Worm (Caenorhabditis elegans) whole organism, late embryonic: ENCODE measurements around the gene nhr-44.

Experiments
- C08G9.2 ChIP-seq: sonication (generic microtip); optimal IDR thresholded peaks from 2 replicates; lab custom pipeline; 2016; ENCODE audit warnings: mild to moderate bottlenecking, missing genetic modification characterization, moderate library complexity, missing compliant biosample characterization
- C38D4.7 ChIP-seq: fragments of 200-800 bp; sonication (Bioruptor generic); optimal IDR thresholded peaks from 2 replicates; lab custom pipeline; 2018; ENCODE audit warnings: mild to moderate bottlenecking, missing genetic modification characterization, moderate library complexity, missing compliant biosample characterization
- F13H6.1 ChIP-seq: sonication (generic microtip); optimal IDR thresholded peaks from 2 replicates; lab custom pipeline; 2016; ENCODE audit warnings: missing genetic modification characterization, missing compliant biosample characterization
- K09A11.1 ChIP-seq: sonication (generic microtip); optimal IDR thresholded peaks from 2 replicates; lab custom pipeline; 2017; ENCODE audit warnings: antibody characterized with exemption, mild to moderate bottlenecking, missing genetic modification characterization, missing compliant biosample characterization; ENCODE audit not compliant: insufficient read depth
- T23F11.4 ChIP-seq: fragments of 200-800 bp; sonication (Bioruptor generic); optimal IDR thresholded peaks from 2 replicates; lab custom pipeline; 2018; ENCODE audit warnings: mild to moderate bottlenecking, missing genetic modification characterization, missing compliant biosample characterization
- Y22D7AL.16 ChIP-seq: sonication (generic microtip); optimal IDR thresholded peaks from 2 replicates; lab custom pipeline; 2016; ENCODE audit warnings: missing genetic modification characterization, missing compliant biosample characterization
- ahr-1 ChIP-seq: sonication (generic microtip); optimal IDR thresholded peaks from 2 replicates; lab custom pipeline; 2016; ENCODE audit warnings: missing genetic modification characterization, missing compliant biosample characterization
- ceh-14 ChIP-seq: sonication (generic microtip); optimal IDR thresholded peaks from 2 replicates; lab custom pipeline; 2016; ENCODE audit warnings: missing genotype, missing genetic modification characterization, missing compliant biosample characterization
- ceh-24 ChIP-seq: sonication (generic microtip); optimal IDR thresholded peaks from 2 replicates; lab custom pipeline; 2016; ENCODE audit warnings: mild to moderate bottlenecking, missing genetic modification characterization, missing compliant biosample characterization
- ceh-34 ChIP-seq: sonication (generic microtip); optimal IDR thresholded peaks from 2 replicates; lab custom pipeline; 2016; ENCODE audit warnings: mild to moderate bottlenecking, missing genetic modification characterization, missing compliant biosample characterization
- ceh-48 ChIP-seq: sonication (generic microtip); optimal IDR thresholded peaks from 2 replicates; lab custom pipeline; 2016; ENCODE audit warnings: missing genetic modification characterization, inconsistent platforms, missing compliant biosample characterization
- ceh-9 ChIP-seq: sonication (generic microtip); optimal IDR thresholded peaks from 2 replicates; lab custom pipeline; 2016; ENCODE audit warnings: mild to moderate bottlenecking, missing genetic modification characterization, inconsistent platforms, missing compliant biosample characterization
- che-1 ChIP-seq: sonication (generic microtip); optimal IDR thresholded peaks from 2 replicates; lab custom pipeline; 2016; ENCODE audit warnings: mild to moderate bottlenecking, missing genetic modification characterization, missing compliant biosample characterization
- dve-1 ChIP-seq: sonication (generic microtip); optimal IDR thresholded peaks from 2 replicates; lab custom pipeline; 2017; ENCODE audit warnings: antibody characterized with exemption, mild to moderate bottlenecking, missing genetic modification characterization, missing compliant biosample characterization
- elt-2 ChIP-seq: sonication (generic microtip); optimal IDR thresholded peaks from 2 replicates; lab custom pipeline; 2016; ENCODE audit warnings: missing genetic modification reagents, missing genetic modification characterization, missing compliant biosample characterization
- elt-4 ChIP-seq: sonication (generic microtip); optimal IDR thresholded peaks from 2 replicates; lab custom pipeline; 2016; ENCODE audit warnings: missing genetic modification characterization, missing compliant biosample characterization
- eyg-1 ChIP-seq: sonication (generic microtip); optimal IDR thresholded peaks from 2 replicates; lab custom pipeline; 2016; ENCODE audit warnings: missing genotype, missing genetic modification characterization, missing compliant biosample characterization
- hlh-15 ChIP-seq: sonication (generic microtip); optimal IDR thresholded peaks from 2 replicates; lab custom pipeline; 2016; ENCODE audit warnings: missing genetic modification characterization, missing compliant biosample characterization
- hlh-30 ChIP-seq: sonication (generic microtip); optimal IDR thresholded peaks from 2 replicates; lab custom pipeline; 2017; ENCODE audit warnings: antibody characterized with exemption, missing genetic modification characterization, missing compliant biosample characterization; ENCODE audit not compliant: insufficient read depth
- hlh-6 ChIP-seq: sonication (generic microtip); optimal IDR thresholded peaks from 2 replicates; lab custom pipeline; 2016; ENCODE audit warnings: missing genotype, missing genetic modification characterization, missing compliant biosample characterization
- hlh-8 ChIP-seq: sonication (generic microtip); optimal IDR thresholded peaks from 2 replicates; lab custom pipeline; 2016; ENCODE audit warnings: missing genotype, missing genetic modification characterization, missing compliant biosample characterization
- madf-2 ChIP-seq: sonication (generic microtip); optimal IDR thresholded peaks from 2 replicates; lab custom pipeline; 2017; ENCODE audit warnings: missing genetic modification characterization, missing compliant biosample characterization
- mec-3 ChIP-seq: sonication (generic microtip); optimal IDR thresholded peaks from 2 replicates; lab custom pipeline; 2016; ENCODE audit warnings: borderline replicate concordance, missing genetic modification characterization, missing compliant biosample characterization
- nhr-232 ChIP-seq: sonication (generic microtip); optimal IDR thresholded peaks from 2 replicates; lab custom pipeline; 2016; ENCODE audit warnings: missing genetic modification characterization, missing compliant biosample characterization
- npax-4 ChIP-seq: sonication (generic microtip); optimal IDR thresholded peaks from 2 replicates; lab custom pipeline; 2016; ENCODE audit warnings: missing genetic modification characterization, missing compliant biosample characterization
- pag-3 ChIP-seq: sonication (generic microtip); optimal IDR thresholded peaks from 2 replicates; lab custom pipeline; 2016; ENCODE audit warnings: missing compliant biosample characterization, missing genetic modification characterization, borderline replicate concordance
- pat-9 ChIP-seq: fragments of 200-800 bp; sonication (Bioruptor generic); optimal IDR thresholded peaks from 2 replicates; lab custom pipeline; 2018; ENCODE audit warnings: mild to moderate bottlenecking, missing genetic modification characterization, moderate library complexity, missing compliant biosample characterization
- pha-2 ChIP-seq: sonication (generic microtip); optimal IDR thresholded peaks from 2 replicates; lab custom pipeline; 2017; ENCODE audit warnings: mild to moderate bottlenecking, missing genetic modification characterization, missing compliant biosample characterization
- ref-2 ChIP-seq: sonication (generic microtip); optimal IDR thresholded peaks from 2 replicates; lab custom pipeline; 2016; ENCODE audit warnings: missing genetic modification characterization, missing compliant biosample characterization
- sdc-2 ChIP-seq: sonication (generic microtip); optimal IDR thresholded peaks from 2 replicates; lab custom pipeline; 2016; ENCODE audit warnings: missing genotype, missing genetic modification characterization, missing compliant biosample characterization
- sox-2 ChIP-seq: fragments of 200-800 bp; sonication (Bioruptor generic); IDR thresholded peaks from 2 replicates; pipeline ENCODE4 v1.3.6; 2022; ENCODE audit warnings: missing genetic modification reagents, missing genetic modification characterization, missing compliant biosample characterization
- sox-4 ChIP-seq: sonication (generic microtip); optimal IDR thresholded peaks from 2 replicates; lab custom pipeline; 2017; ENCODE audit warnings: mild to moderate bottlenecking, missing genetic modification characterization, inconsistent platforms, missing compliant biosample characterization
- tbx-2 ChIP-seq: sonication (generic microtip); optimal IDR thresholded peaks from 2 replicates; lab custom pipeline; 2016; ENCODE audit warnings: missing genetic modification characterization, missing compliant biosample characterization
- tbx-7 ChIP-seq: sonication (generic microtip); optimal IDR thresholded peaks from 2 replicates; lab custom pipeline; 2016; ENCODE audit warnings: missing genotype, missing genetic modification characterization, missing compliant biosample characterization
- ttx-3 ChIP-seq: sonication (generic microtip); optimal IDR thresholded peaks from 2 replicates; lab custom pipeline; 2016; ENCODE audit warnings: missing genetic modification reagents, missing genetic modification characterization, missing compliant biosample characterization
- unc-55 ChIP-seq: sonication (generic microtip); optimal IDR thresholded peaks from 2 replicates; lab custom pipeline; 2017; ENCODE audit warnings: missing biosample characterization, missing genetic modification reagents, missing genetic modification characterization
- unc-86 ChIP-seq: sonication (generic microtip); optimal IDR thresholded peaks from 2 replicates; lab custom pipeline; 2016; ENCODE audit warnings: missing genetic modification characterization, missing compliant biosample characterization
- ztf-16 ChIP-seq: sonication (generic microtip); optimal IDR thresholded peaks from 2 replicates; lab custom pipeline; 2017; ENCODE audit warnings: missing genetic modification characterization, missing compliant biosample characterization

nhr-44 gene

DNA sequence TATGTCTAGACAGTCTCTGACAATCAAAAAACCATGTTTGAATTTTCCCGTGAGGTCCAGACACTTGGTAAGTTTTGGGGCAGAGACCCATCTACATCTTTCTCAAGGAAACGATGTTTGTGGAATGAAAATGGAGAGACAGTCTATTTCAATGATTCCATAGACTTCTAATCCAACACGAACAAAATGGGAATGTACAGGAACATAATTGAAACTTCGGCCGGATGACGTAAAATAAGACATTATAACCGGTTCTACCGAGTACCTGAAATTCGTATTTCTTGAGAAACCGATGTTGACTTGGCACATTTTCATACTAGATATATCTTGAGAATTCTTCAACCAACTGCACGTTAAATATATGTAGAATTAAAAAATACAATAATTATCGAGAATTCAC, 24.2 kb upstream of the nhr-44 start, which contains the start of gene str-87:
Gene str-87 (minus strand): TSS at position 101 of the 400 bp plus-strand sequence.
- TF ChIP-seq F13H6.1 (tag; lab: Kevin White, UChicago) (no peak), elt-2 (tag; lab: Kevin White, UChicago) (no peak), elt-4 (tag; lab: Kevin White, UChicago) (no peak), mec-3 (tag; lab: Kevin White, UChicago) (no peak), ref-2 (no peak), npax-4 (tag; lab: Kevin White, UChicago) (no peak)

ce11 chrV:8985740-8986139, 21.8 kb upstream of the nhr-44 start, which contains the start of gene str-85:
Gene str-85, minus strand, starts transcription at chrV:8985840.
- TF ChIP-seq ceh-48 (no peak), ttx-3 (tag; lab: Kevin White, UChicago) (no peak), sdc-2 (tag; lab: Kevin White, UChicago) (no peak), ceh-9 (no peak), F13H6.1 (tag; lab: Kevin White, UChicago) (no peak), hlh-6 (tag; lab: Kevin White, UChicago) (no peak), sox-4 (tag; lab: Kevin White, UChicago) (no peak), hlh-30 (tag; lab: Kevin White, UChicago) (no peak), Y22D7AL.16 (tag; lab: Kevin White, UChicago) (no peak), eyg-1 (tag; lab: Kevin White, UChicago) (no peak), ceh-34 (tag; lab: Kevin White, UChicago) (no peak), sox-2 (no peak)

DNA sequence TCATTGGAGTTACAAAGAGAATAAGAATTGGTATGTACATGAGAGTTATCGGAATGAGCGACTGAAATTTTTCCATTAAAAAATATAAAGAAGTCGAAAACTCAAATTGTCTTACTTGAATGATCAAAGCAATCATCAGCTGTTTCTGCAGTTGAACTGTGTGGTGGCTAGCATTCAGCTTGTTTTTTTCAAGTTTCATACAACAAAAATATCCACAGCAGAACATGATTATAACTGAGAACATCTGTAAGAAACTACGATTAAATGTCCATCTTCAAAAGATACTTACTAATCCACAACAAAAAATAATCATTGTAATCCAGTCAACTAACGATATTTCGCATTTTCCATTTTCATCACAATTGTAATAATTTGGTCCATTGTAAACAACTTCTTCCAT, 20.9 kb upstream of the nhr-44 start:
- TF ChIP-seq unc-55 (GFP tag; lab: Kevin White, UChicago) = no peak
- TF ChIP-seq K09A11.1 (tag; lab: Kevin White, UChicago) = no peak
- TF ChIP-seq C08G9.2 (tag; lab: Kevin White, UChicago) = no peak
- TF ChIP-seq nhr-232 = no peak
- TF ChIP-seq ceh-24 (tag; lab: Kevin White, UChicago) = no peak
- TF ChIP-seq F13H6.1 (tag; lab: Kevin White, UChicago) = no peak
- TF ChIP-seq pha-2 (tag; lab: Kevin White, UChicago) = no peak
- no peak for TF ChIP-seq dve-1 (tag; lab: Kevin White, UChicago)
- no peak for TF ChIP-seq madf-2
- no peak for TF ChIP-seq hlh-30 (tag; lab: Kevin White, UChicago)
- TF ChIP-seq elt-4 (tag; lab: Kevin White, UChicago) = no peak
- no peak for TF ChIP-seq ceh-14 (tag; lab: Kevin White, UChicago)
- no peak for TF ChIP-seq hlh-6 (tag; lab: Kevin White, UChicago)
- no peak for TF ChIP-seq ztf-16 (tag; lab: Kevin White, UChicago)
- no peak for TF ChIP-seq sox-2
- no peak for TF ChIP-seq hlh-15 (tag; lab: Kevin White, UChicago)
- TF ChIP-seq T23F11.4 (GFP tag; lab: Kevin White, UChicago) = no peak
- TF ChIP-seq C38D4.7 = no peak
- TF ChIP-seq ceh-9 = no peak
- TF ChIP-seq, all 69 proteins: peak for 0

ce11 chrV:8983604-8984003, 19.7 kb upstream of the nhr-44 start, which contains the start of gene str-86:
Gene str-86, minus strand, starts transcription at chrV:8983704.
- TF ChIP-seq sox-2 (no peak), Y22D7AL.16 (tag; lab: Kevin White, UChicago) (no peak), ceh-48 (no peak), ztf-16 (tag; lab: Kevin White, UChicago) (no peak), F13H6.1 (tag; lab: Kevin White, UChicago) (no peak), ahr-1 (tag; lab: Kevin White, UChicago) (no peak), pag-3 (tag; lab: Kevin White, UChicago) (no peak), che-1 (tag; lab: Kevin White, UChicago) (no peak), unc-86 (tag; lab: Kevin White, UChicago) (no peak), hlh-8 (tag; lab: Kevin White, UChicago) (no peak), unc-55 (GFP tag; lab: Kevin White, UChicago) (no peak), elt-4 (tag; lab: Kevin White, UChicago) (no peak), hlh-6 (tag; lab: Kevin White, UChicago) (no peak), tbx-2 (tag; lab: Kevin White, UChicago) (no peak), C38D4.7 (no peak), tbx-7 (no peak), pat-9 (tag; lab: Kevin White, UChicago) (no peak), ceh-24 (tag; lab: Kevin White, UChicago) (no peak)
- TF ChIP-seq, all 69 proteins: peak for 0
